Fruit fly (Drosophila melanogaster) whole organism, larva: ENCODE data around the gene CG10948.

Experiments
- noc ChIP-seq: fragments of 200-800 bp; sonication (Bioruptor generic); optimal IDR thresholded peaks from 3 replicates; lab custom pipeline; 2019; ENCODE audit warnings: missing biosample characterization, mild to moderate bottlenecking, missing genetic modification characterization, moderate library complexity

CG10948 gene

dm6 chr3L:12805660-12806289 lies 44.1 kb downstream of the CG10948 start, which contains the start of gene Sap130:
TSS of gene Sap130 (plus strand) at chr3L:12805902.
- no peak for TF ChIP-seq noc (tag; lab: Kevin White, UChicago)

- peak; percentile 26 for TF ChIP-seq noc (tag; lab: Kevin White, UChicago)
Measured at dm6 chr3L:12804730-12805170, 45.2 kb downstream of the CG10948 start, which contains the start of gene Atg1. TSS of gene Atg1 (minus strand) at chr3L:12805116.

- TF ChIP-seq noc (tag; lab: Kevin White, UChicago) = no peak
Measured at dm6 chr3L:12804035-12804729, 45.7 kb downstream of the CG10948 start.

- TF ChIP-seq noc (tag; lab: Kevin White, UChicago) = peak; percentile 80
Measured at dm6 chr3L:12803159-12804034, 46.5 kb downstream of the CG10948 start.

dm6 chr3L:12802443-12802865 lies 47.5 kb downstream of the CG10948 start:
- TF ChIP-seq noc (tag; lab: Kevin White, UChicago) = no peak

dm6 chr3L:12800167-12800566 lies 49.8 kb downstream of the CG10948 start:
- no peak for TF ChIP-seq noc (tag; lab: Kevin White, UChicago)

- TF ChIP-seq noc (tag; lab: Kevin White, UChicago) = no peak
Measured at dm6 chr3L:12799431-12800147, 50.3 kb downstream of the CG10948 start.

- TF ChIP-seq noc (tag; lab: Kevin White, UChicago) = no peak
Measured at dm6 chr3L:12798795-12799311, 51.1 kb downstream of the CG10948 start.

dm6 chr3L:12796077-12796641 lies 53.8 kb downstream of the CG10948 start:
- TF ChIP-seq noc (tag; lab: Kevin White, UChicago) = no peak

dm6 chr3L:12794532-12794931 lies 55.4 kb downstream of the CG10948 start:
- TF ChIP-seq noc (tag; lab: Kevin White, UChicago) = no peak
